Worm (Caenorhabditis elegans) whole organism, midembryonic: ENCODE data around the gene drr-2.

Experiments used
- ztf-23 ChIP-seq: fragments of 200-800 bp; sonication (Bioruptor generic); IDR thresholded peaks from 2 replicates; pipeline ENCODE4 v1.3.6; 2022; ENCODE audit warnings: missing genetic modification reagents, missing genetic modification characterization, missing compliant biosample characterization
- ztf-29 ChIP-seq: fragments of 200-800 bp; sonication (Bioruptor generic); IDR thresholded peaks from 2 replicates; pipeline ENCODE4 v1.3.6; 2022; ENCODE audit warnings: missing genetic modification reagents, missing genetic modification characterization, missing compliant biosample characterization

DNA sequence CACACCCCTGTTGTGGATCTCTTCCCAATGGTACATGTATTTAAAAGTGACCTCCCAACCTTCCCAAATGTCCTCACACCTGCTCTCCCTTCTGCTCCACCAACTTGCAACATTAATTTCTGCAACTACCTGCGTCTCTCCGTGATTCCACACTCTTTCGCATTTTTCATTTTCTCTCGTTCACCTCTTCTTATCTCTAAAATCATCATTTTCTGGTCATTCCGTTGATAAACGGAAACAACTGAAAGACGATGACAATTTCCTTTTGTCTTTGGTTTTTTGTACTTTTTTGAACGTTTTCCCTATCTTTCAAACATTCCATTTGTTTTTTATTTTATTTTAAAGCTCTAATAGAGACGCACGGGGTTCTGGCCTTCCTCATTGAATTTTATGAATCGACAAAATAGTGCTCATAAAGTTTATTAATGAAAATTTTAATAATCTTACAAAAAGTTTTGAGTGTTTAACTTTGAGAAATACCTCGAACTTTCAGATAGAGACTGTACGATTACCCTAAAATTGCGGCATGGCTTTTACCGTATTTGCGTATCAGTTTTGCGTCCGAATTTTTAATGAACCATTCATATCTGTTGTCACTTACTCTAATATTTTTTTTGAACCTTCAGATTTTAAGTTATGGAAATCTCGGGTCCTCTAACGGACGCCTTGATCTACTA lies 29.4 kb upstream of the drr-2 start, which contains the start of gene aqp-11:
- TF ChIP-seq ztf-29 (GFP tag; lab: Robert Waterston, UW) = no peak
- no peak for TF ChIP-seq ztf-23 (GFP tag; lab: Robert Waterston, UW)
